Worm (Caenorhabditis elegans) whole organism, early embryonic: ENCODE results near the gene F58E6.4.

Experiments
- B0310.2 ChIP-seq: sonication (generic microtip); optimal IDR thresholded peaks from 2 replicates; lab custom pipeline; 2016; ENCODE audit warnings: mild to moderate bottlenecking, missing genetic modification characterization, missing compliant biosample characterization
- F13C5.2 ChIP-seq: sonication (generic microtip); optimal IDR thresholded peaks from 2 replicates; lab custom pipeline; 2017; ENCODE audit warnings: mild to moderate bottlenecking, missing genetic modification characterization, inconsistent platforms, missing compliant biosample characterization
- aly-1 ChIP-seq: sonication (generic microtip); optimal IDR thresholded peaks from 2 replicates; lab custom pipeline; 2016; ENCODE audit warnings: missing genetic modification characterization, missing compliant biosample characterization
- ama-1 ChIP-seq: fragments of 150-350 bp; optimal IDR thresholded peaks from 2 replicates; lab custom pipeline; 2014
- ceh-13 ChIP-seq: fragments of 200-800 bp; sonication (Bioruptor generic); optimal IDR thresholded peaks from 2 replicates; lab custom pipeline; 2018; ENCODE audit warnings: mild to moderate bottlenecking, missing genetic modification characterization, missing compliant biosample characterization
- ceh-36 ChIP-seq: sonication (generic microtip); optimal IDR thresholded peaks from 2 replicates; lab custom pipeline; 2016; ENCODE audit warnings: missing genetic modification characterization, inconsistent platforms, missing compliant biosample characterization
- ets-7 ChIP-seq: sonication (generic microtip); optimal IDR thresholded peaks from 2 replicates; lab custom pipeline; 2016; ENCODE audit warnings: missing genotype, missing genetic modification characterization, missing compliant biosample characterization
- flt-1 ChIP-seq: fragments of 200-800 bp; sonication (Bioruptor generic); IDR thresholded peaks from 2 replicates; pipeline ENCODE4 v1.3.6; 2022; ENCODE audit warnings: missing genetic modification characterization, missing compliant biosample characterization
- hmbx-1 ChIP-seq: sonication (generic microtip); optimal IDR thresholded peaks from 2 replicates; lab custom pipeline; 2016; ENCODE audit warnings: mild to moderate bottlenecking, missing genetic modification characterization, missing compliant biosample characterization
- hmg-4 ChIP-seq: fragments of 200-800 bp; sonication (Bioruptor generic); optimal IDR thresholded peaks from 2 replicates; lab custom pipeline; 2018; ENCODE audit warnings: mild to moderate bottlenecking, missing genetic modification characterization, missing compliant biosample characterization
- hnd-1 ChIP-seq: sonication (generic microtip); optimal IDR thresholded peaks from 2 replicates; lab custom pipeline; 2016; ENCODE audit warnings: missing genetic modification characterization, missing compliant biosample characterization
- pes-1 ChIP-seq: fragments of 200-800 bp; sonication (Bioruptor generic); IDR thresholded peaks from 2 replicates; pipeline ENCODE4 v1.3.6; 2022; ENCODE audit warnings: missing genetic modification reagents, missing genetic modification characterization, missing compliant biosample characterization
- scrt-1 ChIP-seq: fragments of 200-800 bp; sonication (Bioruptor generic); IDR thresholded peaks from 2 replicates; pipeline ENCODE4 v1.3.6; 2022; ENCODE audit warnings: missing genetic modification characterization, missing compliant biosample characterization
- sea-1 ChIP-seq: fragments of 200-800 bp; sonication (Bioruptor generic); conservative IDR thresholded peaks from 2 replicates; pipeline ENCODE4 v1.3.6; 2022; ENCODE audit warnings: missing genetic modification characterization, missing compliant biosample characterization
- tbx-11 ChIP-seq: fragments of 200-800 bp; sonication (Bioruptor generic); IDR thresholded peaks from 2 replicates; pipeline ENCODE4 v1.3.6; 2022; ENCODE audit warnings: missing genetic modification characterization, missing compliant biosample characterization
- tbx-37 ChIP-seq: fragments of 200-800 bp; sonication (Bioruptor generic); conservative IDR thresholded peaks from 2 replicates; pipeline ENCODE4 v1.3.6; 2022; ENCODE audit warnings: missing genetic modification reagents, missing genetic modification characterization, missing compliant biosample characterization
- tra-4 ChIP-seq: sonication (generic microtip); optimal IDR thresholded peaks from 2 replicates; lab custom pipeline; 2017; ENCODE audit warnings: missing genetic modification characterization, missing compliant biosample characterization

The F58E6.4 gene

ce11 chrV:9740858-9741257, 9.3 kb downstream of the F58E6.4 start, which contains the start of gene sta-2:
Gene sta-2, plus strand, starts transcription at chrV:9741206.
- TF ChIP-seq ama-1 (no peak), ceh-36 (no peak), B0310.2 (tag; lab: Kevin White, UChicago) (no peak), ets-7 (no peak), hmg-4 (no peak), tbx-37 (GFP tag; lab: Robert Waterston, UW) (no peak), tra-4 (tag; lab: Kevin White, UChicago) (no peak), hnd-1 (tag; lab: Kevin White, UChicago) (no peak), sea-1 (GFP tag; lab: Robert Waterston, UW) (no peak), aly-1 (no peak), ceh-13 (no peak), pes-1 (GFP tag; lab: Robert Waterston, UW) (no peak), tbx-11 (no peak), scrt-1 (GFP tag; lab: Robert Waterston, UW) (no peak)

- no peak for TF ChIP-seq tbx-11
- no peak for TF ChIP-seq flt-1
- TF ChIP-seq hmbx-1 (tag; lab: Kevin White, UChicago): no peak
- TF ChIP-seq tra-4 (tag; lab: Kevin White, UChicago): no peak
- no peak for TF ChIP-seq tbx-37 (GFP tag; lab: Robert Waterston, UW)
- no peak for TF ChIP-seq aly-1
- TF ChIP-seq sea-1 (GFP tag; lab: Robert Waterston, UW): no peak
- no peak for TF ChIP-seq ceh-13
- TF ChIP-seq B0310.2 (tag; lab: Kevin White, UChicago): no peak
- TF ChIP-seq F13C5.2 (tag; lab: Kevin White, UChicago): no peak
- no peak for TF ChIP-seq hmg-4
- TF ChIP-seq hnd-1 (tag; lab: Kevin White, UChicago): no peak
- no peak for TF ChIP-seq ama-1
These were observed 10.8 kb downstream of the F58E6.4 start, which contains the start of gene marc-1 for ce11 chrV:9739402-9739801. Gene marc-1, plus strand, starts transcription at chrV:9739702.

ce11 chrV:9738077-9738705, 12.0 kb downstream of the F58E6.4 start:
- TF ChIP-seq F13C5.2 (tag; lab: Kevin White, UChicago) (no peak), tbx-11 (no peak), ets-7 (no peak), tbx-37 (GFP tag; lab: Robert Waterston, UW) (no peak), hmg-4 (no peak), scrt-1 (GFP tag; lab: Robert Waterston, UW) (no peak), ceh-36 (no peak), aly-1 (no peak), sea-1 (GFP tag; lab: Robert Waterston, UW) (no peak), ceh-13 (no peak)

- TF ChIP-seq tbx-37 (GFP tag; lab: Robert Waterston, UW): no peak
- no peak for TF ChIP-seq flt-1
These were observed 12.9 kb downstream of the F58E6.4 start, which contains the start of gene aqp-4 for ce11 chrV:9737287-9737686. Gene aqp-4, plus strand, starts transcription at chrV:9737556.

- no peak for TF ChIP-seq hnd-1 (tag; lab: Kevin White, UChicago)
- TF ChIP-seq sea-1 (GFP tag; lab: Robert Waterston, UW): no peak
- TF ChIP-seq ets-7: no peak
- no peak for TF ChIP-seq tbx-11
- no peak for TF ChIP-seq B0310.2 (tag; lab: Kevin White, UChicago)
- no peak for TF ChIP-seq ceh-36
- no peak for TF ChIP-seq scrt-1 (GFP tag; lab: Robert Waterston, UW)
- TF ChIP-seq tra-4 (tag; lab: Kevin White, UChicago): no peak
- TF ChIP-seq F13C5.2 (tag; lab: Kevin White, UChicago): no peak
- no peak for TF ChIP-seq aly-1
- no peak for TF ChIP-seq hmbx-1 (tag; lab: Kevin White, UChicago)
- no peak for TF ChIP-seq pes-1 (GFP tag; lab: Robert Waterston, UW)
- TF ChIP-seq flt-1: no peak
- TF ChIP-seq ama-1: no peak
- no peak for TF ChIP-seq ceh-13
- TF ChIP-seq tbx-37 (GFP tag; lab: Robert Waterston, UW): no peak
- TF ChIP-seq hmg-4: no peak
These were observed 16.2 kb downstream of the F58E6.4 start, which contains the start of gene cal-7 for ce11 chrV:9733920-9734454. Gene cal-7, plus strand, starts transcription at chrV:9734103.

- TF ChIP-seq flt-1 (no peak), hmg-4 (no peak), tbx-11 (no peak), scrt-1 (GFP tag; lab: Robert Waterston, UW) (no peak)
These were observed 18.4 kb downstream of the F58E6.4 start for ce11 chrV:9731852-9732251.

- TF ChIP-seq F13C5.2 (tag; lab: Kevin White, UChicago): peak; percentile 46
- TF ChIP-seq hmbx-1 (tag; lab: Kevin White, UChicago): no peak
- TF ChIP-seq B0310.2 (tag; lab: Kevin White, UChicago): peak; percentile 70
- TF ChIP-seq aly-1: no peak
- TF ChIP-seq ama-1: peak; percentile 81
- peak; percentile 16 for TF ChIP-seq ets-7
- TF ChIP-seq scrt-1 (GFP tag; lab: Robert Waterston, UW): no peak
- no peak for TF ChIP-seq pes-1 (GFP tag; lab: Robert Waterston, UW)
- 0 out of 2 replicates have a peak, but pooled peaks have one; percentile 13 for TF ChIP-seq tbx-37 (GFP tag; lab: Robert Waterston, UW)
- TF ChIP-seq ceh-13: no peak
- TF ChIP-seq sea-1 (GFP tag; lab: Robert Waterston, UW): peak; percentile 49; the same call in 1 of the 2 replicates
- no peak for TF ChIP-seq hnd-1 (tag; lab: Kevin White, UChicago)
- TF ChIP-seq flt-1: peak; percentile 42; the same call in 1 of the 2 replicates
- no peak for TF ChIP-seq ceh-36
- TF ChIP-seq tra-4 (tag; lab: Kevin White, UChicago): no peak
- no peak for TF ChIP-seq tbx-11
- peak; percentile 87 for TF ChIP-seq hmg-4
These were observed 19.2 kb downstream of the F58E6.4 start for ce11 chrV:9730743-9731706.
